Fruit fly (Drosophila melanogaster) whole organism, wandering third instar larva: ENCODE measurements around the gene Sgs5bis.
A peak's percentile ranks its signal among the peaks of the same experiment; 100 is the strongest.

Source experiments
- Abd-B ChIP-seq: fragments of >200 bp; optimal IDR thresholded peaks from 2 replicates; lab custom pipeline; 2017; ENCODE audit warnings: missing biosample characterization, missing genetic modification characterization
- CG32264 ChIP-seq: fragments of 200-800 bp; sonication (Bioruptor generic); optimal IDR thresholded peaks from 2 replicates; lab custom pipeline; 2016; ENCODE audit warnings: missing biosample characterization, missing genetic modification characterization
- CG9705 ChIP-seq: fragments of 200-800 bp; sonication (Bioruptor generic); optimal IDR thresholded peaks from 2 replicates; lab custom pipeline; 2018; ENCODE audit warnings: missing biosample characterization, mild to moderate bottlenecking, missing genetic modification characterization
- CrebA ChIP-seq: fragments of 200-800 bp; sonication (Bioruptor generic); optimal IDR thresholded peaks from 2 replicates; lab custom pipeline; 2016; ENCODE audit warnings: missing biosample characterization, mild to moderate bottlenecking, missing genetic modification characterization, borderline replicate concordance
- Dfd ChIP-seq: fragments of >200 bp; optimal IDR thresholded peaks from 2 replicates; lab custom pipeline; 2017; ENCODE audit warnings: missing biosample characterization, missing genetic modification characterization
- Dif ChIP-seq: fragments of 200-275, 200-300 bp; sonication (Bioruptor generic); optimal IDR thresholded peaks from 2 replicates; lab custom pipeline; 2018; ENCODE audit warnings: missing biosample characterization, missing genetic modification characterization; ENCODE audit not compliant: partially characterized antibody
- GATAd ChIP-seq: sonication (Bioruptor generic); optimal IDR thresholded peaks from 2 replicates; lab custom pipeline; 2016; ENCODE audit warnings: missing biosample characterization, missing genetic modification characterization
- HLH106 ChIP-seq: fragments of 200-800 bp; optimal IDR thresholded peaks from 3 replicates; lab custom pipeline; 2019; ENCODE audit warnings: missing biosample characterization, mild to moderate bottlenecking, missing genetic modification characterization, moderate library complexity
- Hnf4 ChIP-seq: fragments of 200-800 bp; sonication (Bioruptor generic); optimal IDR thresholded peaks from 2 replicates; lab custom pipeline; 2016; ENCODE audit warnings: missing biosample characterization, mild to moderate bottlenecking, missing genetic modification characterization
- Hr78 ChIP-seq: fragments of >200 bp; optimal IDR thresholded peaks from 2 replicates; lab custom pipeline; 2017; ENCODE audit warnings: missing biosample characterization, missing genetic modification characterization
- Hr83 ChIP-seq: fragments of 200-300 bp; sonication (Bioruptor generic); optimal IDR thresholded peaks from 2 replicates; lab custom pipeline; 2016; ENCODE audit warnings: missing biosample characterization, mild to moderate bottlenecking, missing genetic modification characterization, moderate library complexity; ENCODE audit not compliant: poor library complexity, severe bottlenecking
- Jra ChIP-seq: sonication (Bioruptor generic); optimal IDR thresholded peaks from 2 replicates; lab custom pipeline; 2016; ENCODE audit warnings: missing biosample characterization, missing genetic modification characterization
- Mio ChIP-seq: sonication (Bioruptor generic); optimal IDR thresholded peaks from 2 replicates; lab custom pipeline; 2016; ENCODE audit warnings: missing biosample characterization, missing genetic modification characterization
- Myc ChIP-seq: fragments of >200 bp; optimal IDR thresholded peaks from 2 replicates; lab custom pipeline; 2017
- N ChIP-seq: fragments of >200 bp; optimal IDR thresholded peaks from 2 replicates; lab custom pipeline; 2018; ENCODE audit warnings: missing biosample characterization, missing external identifiers, missing genetic modification characterization
- OdsH ChIP-seq: fragments of 200-800 bp; sonication (Bioruptor generic); optimal IDR thresholded peaks from 2 replicates; lab custom pipeline; 2016; ENCODE audit warnings: missing biosample characterization, mild to moderate bottlenecking, missing genetic modification characterization
- Rel ChIP-seq, 2 experiments: fragments of 200-800 bp; sonication (Bioruptor generic) in 1 of 2; optimal IDR thresholded peaks; 2 replicates in 1 of 2; 3 replicates in 1 of 2; lab custom pipeline; 2016 to 2019; ENCODE audit warnings: mild to moderate bottlenecking in 2 of 2, missing biosample characterization in 2 of 2, missing genetic modification characterization in 2 of 2, moderate library complexity in 1 of 2
- Sp1 ChIP-seq: fragments of 200-800 bp; sonication (Bioruptor generic); optimal IDR thresholded peaks from 3 replicates; lab custom pipeline; 2019; ENCODE audit warnings: missing biosample characterization, mild to moderate bottlenecking, missing genetic modification characterization, moderate library complexity
- Vsx2 ChIP-seq: fragments of 200-300, 225-300 bp; sonication (Bioruptor generic); optimal IDR thresholded peaks from 2 replicates; lab custom pipeline; 2018; ENCODE audit warnings: missing biosample characterization, missing genetic modification characterization; ENCODE audit not compliant: partially characterized antibody
- br ChIP-seq: fragments of 200-800 bp; sonication (Bioruptor generic); optimal IDR thresholded peaks from 2 replicates; lab custom pipeline; 2016; ENCODE audit warnings: missing biosample characterization, missing genetic modification characterization
- brk ChIP-seq: fragments of 200-800 bp; sonication (Bioruptor generic); optimal IDR thresholded peaks from 2 replicates; lab custom pipeline; 2016; ENCODE audit warnings: missing biosample characterization, mild to moderate bottlenecking, missing genetic modification characterization
- dl ChIP-seq, 2 experiments: fragments of 175-275, 200-275 bp in 1 of 2; fragments of 200-275 bp in 1 of 2; sonication (Bioruptor generic); optimal IDR thresholded peaks; lab custom pipeline; 2018; ENCODE audit warnings: mild to moderate bottlenecking in 2 of 2, missing biosample characterization in 2 of 2, missing genetic modification characterization in 2 of 2, moderate library complexity in 2 of 2; ENCODE audit not compliant: partially characterized antibody in 2 of 2, insufficient read depth in 1 of 2
- dmrt93B ChIP-seq: fragments of 200-800 bp; sonication (Bioruptor generic); optimal IDR thresholded peaks from 2 replicates; lab custom pipeline; 2018; ENCODE audit warnings: missing biosample characterization, mild to moderate bottlenecking, missing genetic modification characterization
- dsf ChIP-seq: sonication (Bioruptor generic); optimal IDR thresholded peaks from 2 replicates; lab custom pipeline; 2016; ENCODE audit warnings: missing biosample characterization, missing genetic modification characterization, borderline replicate concordance
- ey ChIP-seq: fragments of 200-800 bp; sonication (Bioruptor generic); optimal IDR thresholded peaks from 2 replicates; lab custom pipeline; 2016; ENCODE audit warnings: missing biosample characterization, missing genetic modification characterization
- foxo ChIP-seq, 2 experiments: fragments of 200-800 bp; sonication (Bioruptor generic); optimal IDR thresholded peaks; 2 replicates in 1 of 2; 3 replicates in 1 of 2; lab custom pipeline; 2016 to 2017; ENCODE audit warnings: missing biosample characterization in 2 of 2, missing genetic modification characterization in 2 of 2
- fru ChIP-seq: fragments of 200-800 bp; sonication (Bioruptor generic); optimal IDR thresholded peaks from 3 replicates; lab custom pipeline; 2016; ENCODE audit warnings: missing biosample characterization, mild to moderate bottlenecking, missing genetic modification characterization
- h ChIP-seq: fragments of 200-800 bp; sonication (Bioruptor generic); optimal IDR thresholded peaks from 3 replicates; lab custom pipeline; 2016; ENCODE audit warnings: missing biosample characterization, mild to moderate bottlenecking, missing genetic modification characterization
- jim ChIP-seq: fragments of 175-275, 200-325 bp; sonication (Bioruptor generic); optimal IDR thresholded peaks from 2 replicates; lab custom pipeline; 2016; ENCODE audit warnings: missing biosample characterization, mild to moderate bottlenecking, missing genetic modification characterization
- lola ChIP-seq: fragments of >200 bp; optimal IDR thresholded peaks from 2 replicates; lab custom pipeline; 2017; ENCODE audit warnings: missing biosample characterization, missing genetic modification characterization
- pan ChIP-seq: fragments of >200 bp; optimal IDR thresholded peaks from 2 replicates; lab custom pipeline; 2017
- psq ChIP-seq: fragments of 200-800 bp; sonication (Bioruptor generic); optimal IDR thresholded peaks from 3 replicates; lab custom pipeline; 2017; ENCODE audit warnings: missing biosample characterization, mild to moderate bottlenecking, missing genetic modification characterization, moderate library complexity
- rgr ChIP-seq: fragments of 200-800 bp; sonication (Bioruptor generic); optimal IDR thresholded peaks from 3 replicates; lab custom pipeline; 2016; ENCODE audit warnings: missing biosample characterization, mild to moderate bottlenecking, missing genetic modification characterization
- sage ChIP-seq: fragments of 200-800 bp; sonication (Bioruptor generic); optimal IDR thresholded peaks from 2 replicates; lab custom pipeline; 2016; ENCODE audit warnings: missing biosample characterization, mild to moderate bottlenecking, missing genetic modification characterization
- sv ChIP-seq: fragments of 200-800 bp; sonication (Bioruptor generic); optimal IDR thresholded peaks from 3 replicates; lab custom pipeline; 2016; ENCODE audit warnings: missing biosample characterization, missing genetic modification characterization
- tai ChIP-seq: sonication (Bioruptor generic); optimal IDR thresholded peaks from 2 replicates; lab custom pipeline; 2016; ENCODE audit warnings: missing biosample characterization, missing genetic modification characterization
- usp ChIP-seq: fragments of >200 bp; optimal IDR thresholded peaks from 2 replicates; lab custom pipeline; 2017; ENCODE audit warnings: missing biosample characterization, missing genetic modification characterization
- woc ChIP-seq: sonication (Bioruptor generic); optimal IDR thresholded peaks from 2 replicates; lab custom pipeline; 2016; ENCODE audit warnings: missing biosample characterization, mild to moderate bottlenecking, missing genetic modification characterization

Gene Sgs5bis

DNA sequence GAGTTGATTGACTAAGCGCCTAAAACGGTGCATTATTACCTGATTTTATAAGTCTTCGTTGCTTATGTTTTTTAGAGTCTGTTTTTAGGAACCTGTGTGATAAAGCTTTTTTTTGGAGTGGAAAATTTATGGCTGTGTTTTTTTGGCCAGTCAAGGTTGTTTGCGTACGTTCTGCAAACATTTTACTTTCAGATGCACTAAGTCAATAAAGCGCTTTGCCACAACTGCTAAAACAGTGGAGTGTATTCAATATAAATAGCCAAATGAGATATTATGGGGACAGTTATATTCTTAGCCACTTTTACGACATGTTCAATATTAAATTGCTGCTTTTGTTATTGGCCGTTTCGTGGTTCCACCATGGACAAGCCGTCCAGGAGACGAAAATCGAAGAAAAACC is 898 bp downstream of the Sgs5bis start, which contains the start of gene Sgs5:
Gene Sgs5 (plus strand): TSS at position 279 of the 400 bp plus-strand sequence.
- TF ChIP-seq brk (GFP tag; lab: Kevin White, UChicago) = peak; percentile 55
- TF ChIP-seq pan (lab: Kevin White, UChicago) = no peak
- no peak for TF ChIP-seq Mio (GFP tag; lab: Kevin White, UChicago)
- TF ChIP-seq usp (GFP tag; lab: Kevin White, UChicago) = no peak
- no peak for TF ChIP-seq lola (GFP tag; lab: Kevin White, UChicago)
- peak; percentile 11 for TF ChIP-seq ey (GFP tag; lab: Kevin White, UChicago)
- TF ChIP-seq Rel (GFP tag; optimal IDR thresholded peaks at IDR 0.05; lab: Kevin White, UChicago) = no peak
- TF ChIP-seq Rel (tag; optimal IDR thresholded peaks at IDR 0.05; lab: Kevin White, UChicago) = no peak
- TF ChIP-seq CG9705 (GFP tag; lab: Kevin White, UChicago) = peak; percentile 25
- no peak for TF ChIP-seq dl (GFP tag; optimal IDR thresholded peaks at IDR 0.05; lab: Kevin White, UChicago; ENCODE audit: insufficient read depth in 1 of 2, partially characterized antibody in 2 of 2)
- TF ChIP-seq psq (GFP tag; lab: Kevin White, UChicago) = peak; percentile 32
- TF ChIP-seq Hr78 (GFP tag; lab: Kevin White, UChicago) = no peak
- TF ChIP-seq Hr83 (GFP tag; lab: Kevin White, UChicago) = peak; percentile 96
- TF ChIP-seq sage (GFP tag; lab: Kevin White, UChicago) = no peak
- peak; percentile 82 for TF ChIP-seq rgr (GFP tag; lab: Kevin White, UChicago)
- peak; percentile 67 for TF ChIP-seq Hnf4 (GFP tag; lab: Kevin White, UChicago)
- TF ChIP-seq CG32264 (GFP tag; lab: Kevin White, UChicago) = no peak
- no peak for TF ChIP-seq Vsx2 (GFP tag; lab: Kevin White, UChicago)
- peak; percentile 53 for TF ChIP-seq CrebA (GFP tag; lab: Kevin White, UChicago)
- no peak for TF ChIP-seq N (GFP tag; lab: Kevin White, UChicago)
- TF ChIP-seq Myc (lab: Kevin White, UChicago) = no peak
- no peak for TF ChIP-seq Dif (GFP tag; lab: Kevin White, UChicago)
- TF ChIP-seq Dfd = no peak
- TF ChIP-seq Abd-B = no peak
- peak; percentile 66 for TF ChIP-seq OdsH
- peak; percentile 53 for TF ChIP-seq br (GFP tag; lab: Kevin White, UChicago)
- no peak for TF ChIP-seq woc (GFP tag; lab: Kevin White, UChicago)
- TF ChIP-seq Sp1 (GFP tag; lab: Kevin White, UChicago) = peak; percentile 47
- no peak for TF ChIP-seq dmrt93B (GFP tag; lab: Kevin White, UChicago)
- TF ChIP-seq h (GFP tag; lab: Kevin White, UChicago) = peak; percentile 82
- TF ChIP-seq sv (GFP tag; lab: Kevin White, UChicago) = no peak
- no peak for TF ChIP-seq HLH106 (tag; lab: Kevin White, UChicago)
- no peak for TF ChIP-seq dsf (GFP tag; lab: Kevin White, UChicago)
- peak; percentile 55 for TF ChIP-seq fru (GFP tag; lab: Kevin White, UChicago)
- no peak for TF ChIP-seq GATAd
- peak in 1 of 2 experiments; percentile 51 for TF ChIP-seq foxo (GFP tag; optimal IDR thresholded peaks at IDR 0.05; lab: Kevin White, UChicago)
- peak; percentile 35 for TF ChIP-seq Jra (GFP tag; lab: Kevin White, UChicago)
- no peak for TF ChIP-seq jim (GFP tag; lab: Kevin White, UChicago)
- TF ChIP-seq tai (GFP tag; lab: Kevin White, UChicago) = peak; percentile 51

- no peak for TF ChIP-seq h (GFP tag; lab: Kevin White, UChicago)
Measured at dm6 chr3R:17596236-17596635, 2.0 kb downstream of the Sgs5bis start, which contains the start of gene CG7606. Gene CG7606, plus strand, starts transcription at chr3R:17596536.

DNA sequence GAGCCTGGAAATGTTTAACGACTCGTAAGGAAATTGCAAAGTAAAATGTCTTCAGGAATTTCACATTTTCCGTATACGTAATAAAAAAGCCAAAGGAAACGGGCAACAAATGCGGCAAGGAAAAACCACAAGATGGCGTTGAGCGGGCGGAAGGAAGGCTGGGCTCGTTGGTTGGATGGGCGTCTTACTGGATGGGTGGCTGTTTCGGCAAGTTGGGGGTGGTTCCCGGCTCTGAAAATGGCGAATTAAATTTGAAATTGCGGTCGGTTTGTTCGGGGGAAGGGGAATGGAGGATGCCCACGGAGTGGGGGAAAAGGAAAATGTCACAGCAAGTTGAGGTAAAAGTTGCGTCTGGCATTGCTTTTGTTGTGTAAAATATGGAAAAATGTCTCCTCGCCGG is 5.5 kb downstream of the Sgs5bis start:
- TF ChIP-seq sv (GFP tag; lab: Kevin White, UChicago) = no peak
- no peak for TF ChIP-seq Hnf4 (GFP tag; lab: Kevin White, UChicago)
- TF ChIP-seq pan (lab: Kevin White, UChicago) = no peak
- no peak for TF ChIP-seq Sp1 (GFP tag; lab: Kevin White, UChicago)
- TF ChIP-seq Rel (GFP tag; optimal IDR thresholded peaks at IDR 0.05; lab: Kevin White, UChicago) = no peak
- TF ChIP-seq Rel (tag; optimal IDR thresholded peaks at IDR 0.05; lab: Kevin White, UChicago) = no peak
- TF ChIP-seq CG32264 (GFP tag; lab: Kevin White, UChicago) = no peak
- TF ChIP-seq HLH106 (tag; lab: Kevin White, UChicago) = no peak
- no peak for TF ChIP-seq CrebA (GFP tag; lab: Kevin White, UChicago)
- no peak for TF ChIP-seq brk (GFP tag; lab: Kevin White, UChicago)
- no peak for TF ChIP-seq Dfd
- no peak for TF ChIP-seq dsf (GFP tag; lab: Kevin White, UChicago)
- no peak for TF ChIP-seq Mio (GFP tag; lab: Kevin White, UChicago)
- TF ChIP-seq usp (GFP tag; lab: Kevin White, UChicago) = no peak
- TF ChIP-seq Vsx2 (GFP tag; lab: Kevin White, UChicago) = no peak
- TF ChIP-seq Hr83 (GFP tag; lab: Kevin White, UChicago) = no peak
- no peak for TF ChIP-seq lola (GFP tag; lab: Kevin White, UChicago)
- TF ChIP-seq N (GFP tag; lab: Kevin White, UChicago) = no peak
- TF ChIP-seq dl (GFP tag; optimal IDR thresholded peaks at IDR 0.05; lab: Kevin White, UChicago; ENCODE audit: insufficient read depth in 1 of 2, partially characterized antibody in 2 of 2) = no peak
